Worm (Caenorhabditis elegans) whole organism, late embryonic: Measurements from ENCODE around the gene ceh-53.

ENCODE experiments used
- K09A11.1 ChIP-seq: sonication (generic microtip); optimal IDR thresholded peaks from 2 replicates; lab custom pipeline; 2017; ENCODE audit warnings: antibody characterized with exemption, mild to moderate bottlenecking, missing genetic modification characterization, missing compliant biosample characterization; ENCODE audit not compliant: insufficient read depth
- Y22D7AL.16 ChIP-seq: sonication (generic microtip); optimal IDR thresholded peaks from 2 replicates; lab custom pipeline; 2016; ENCODE audit warnings: missing genetic modification characterization, missing compliant biosample characterization
- ama-1 ChIP-seq: fragments of 150-350 bp; optimal IDR thresholded peaks from 2 replicates; lab custom pipeline; 2014
- ceh-18 ChIP-seq: sonication (generic microtip); optimal IDR thresholded peaks from 2 replicates; lab custom pipeline; 2016; ENCODE audit warnings: missing genetic modification characterization, missing compliant biosample characterization
- ceh-19 ChIP-seq: fragments of 200-800 bp; sonication (Bioruptor generic); optimal IDR thresholded peaks from 2 replicates; lab custom pipeline; 2018; ENCODE audit warnings: mild to moderate bottlenecking, missing genetic modification characterization, missing compliant biosample characterization
- ceh-2 ChIP-seq: sonication (generic microtip); optimal IDR thresholded peaks from 2 replicates; lab custom pipeline; 2016; ENCODE audit warnings: missing genotype, missing genetic modification characterization, missing compliant biosample characterization
- ceh-22 ChIP-seq: sonication (generic microtip); optimal IDR thresholded peaks from 2 replicates; lab custom pipeline; 2017; ENCODE audit warnings: missing biosample characterization, missing genetic modification characterization
- ceh-24 ChIP-seq: sonication (generic microtip); optimal IDR thresholded peaks from 2 replicates; lab custom pipeline; 2016; ENCODE audit warnings: mild to moderate bottlenecking, missing genetic modification characterization, missing compliant biosample characterization
- ceh-31 ChIP-seq: sonication (generic microtip); optimal IDR thresholded peaks from 2 replicates; lab custom pipeline; 2016; ENCODE audit warnings: missing genetic modification characterization, missing compliant biosample characterization
- ceh-48 ChIP-seq: sonication (generic microtip); optimal IDR thresholded peaks from 2 replicates; lab custom pipeline; 2016; ENCODE audit warnings: missing genetic modification characterization, inconsistent platforms, missing compliant biosample characterization
- ceh-6 ChIP-seq: fragments of 200-800 bp; sonication (Bioruptor generic); optimal IDR thresholded peaks from 2 replicates; lab custom pipeline; 2018; ENCODE audit warnings: mild to moderate bottlenecking, missing genetic modification characterization, missing compliant biosample characterization
- ceh-9 ChIP-seq: sonication (generic microtip); optimal IDR thresholded peaks from 2 replicates; lab custom pipeline; 2016; ENCODE audit warnings: mild to moderate bottlenecking, missing genetic modification characterization, inconsistent platforms, missing compliant biosample characterization
- dmd-4 ChIP-seq: sonication (generic microtip); optimal IDR thresholded peaks from 2 replicates; lab custom pipeline; 2016; ENCODE audit warnings: borderline replicate concordance, missing genetic modification characterization, missing compliant biosample characterization
- dve-1 ChIP-seq: sonication (generic microtip); optimal IDR thresholded peaks from 2 replicates; lab custom pipeline; 2017; ENCODE audit warnings: antibody characterized with exemption, mild to moderate bottlenecking, missing genetic modification characterization, missing compliant biosample characterization
- elt-2 ChIP-seq: sonication (generic microtip); optimal IDR thresholded peaks from 2 replicates; lab custom pipeline; 2016; ENCODE audit warnings: missing genetic modification reagents, missing genetic modification characterization, missing compliant biosample characterization
- elt-4 ChIP-seq: sonication (generic microtip); optimal IDR thresholded peaks from 2 replicates; lab custom pipeline; 2016; ENCODE audit warnings: missing genetic modification characterization, missing compliant biosample characterization
- ets-4 ChIP-seq: sonication (generic microtip); optimal IDR thresholded peaks from 2 replicates; lab custom pipeline; 2016; ENCODE audit warnings: missing genetic modification characterization, missing compliant biosample characterization
- fax-1 ChIP-seq: sonication (generic microtip); optimal IDR thresholded peaks from 2 replicates; lab custom pipeline; 2016; ENCODE audit warnings: missing genotype, missing genetic modification characterization, missing compliant biosample characterization
- fkh-10 ChIP-seq: fragments of 150-350 bp; optimal IDR thresholded peaks from 2 replicates; lab custom pipeline; 2014; ENCODE audit warnings: missing biosample characterization, missing genetic modification reagents, missing genetic modification characterization
- fkh-6 ChIP-seq: sonication (generic microtip); optimal IDR thresholded peaks from 2 replicates; lab custom pipeline; 2016; ENCODE audit warnings: missing genetic modification characterization, missing compliant biosample characterization
- gmeb-2 ChIP-seq: sonication (generic microtip); optimal IDR thresholded peaks from 2 replicates; lab custom pipeline; 2016; ENCODE audit warnings: missing genetic modification characterization, inconsistent platforms, missing compliant biosample characterization
- hlh-30 ChIP-seq: sonication (generic microtip); optimal IDR thresholded peaks from 2 replicates; lab custom pipeline; 2017; ENCODE audit warnings: antibody characterized with exemption, missing genetic modification characterization, missing compliant biosample characterization; ENCODE audit not compliant: insufficient read depth
- lim-6 ChIP-seq: sonication (generic microtip); optimal IDR thresholded peaks from 2 replicates; lab custom pipeline; 2016; ENCODE audit warnings: missing genetic modification characterization, missing compliant biosample characterization
- lin-11 ChIP-seq: fragments of 200-800 bp; sonication (Bioruptor generic); optimal IDR thresholded peaks from 2 replicates; lab custom pipeline; 2018; ENCODE audit warnings: mild to moderate bottlenecking, missing genetic modification characterization, missing compliant biosample characterization
- madf-2 ChIP-seq: sonication (generic microtip); optimal IDR thresholded peaks from 2 replicates; lab custom pipeline; 2017; ENCODE audit warnings: missing genetic modification characterization, missing compliant biosample characterization
- nhr-11 ChIP-seq: fragments of 150-350 bp; optimal IDR thresholded peaks from 2 replicates; lab custom pipeline; 2014; ENCODE audit warnings: missing biosample characterization, missing genetic modification characterization
- nhr-232 ChIP-seq: sonication (generic microtip); optimal IDR thresholded peaks from 2 replicates; lab custom pipeline; 2016; ENCODE audit warnings: missing genetic modification characterization, missing compliant biosample characterization
- odd-2 ChIP-seq: sonication (generic microtip); optimal IDR thresholded peaks from 2 replicates; lab custom pipeline; 2017; ENCODE audit warnings: antibody characterized with exemption, mild to moderate bottlenecking, missing genetic modification characterization, missing compliant biosample characterization
- pax-1 ChIP-seq: fragments of 150-350 bp; optimal IDR thresholded peaks from 2 replicates; lab custom pipeline; 2014; ENCODE audit warnings: missing biosample characterization, missing genetic modification characterization
- sdc-2 ChIP-seq: sonication (generic microtip); optimal IDR thresholded peaks from 2 replicates; lab custom pipeline; 2016; ENCODE audit warnings: missing genotype, missing genetic modification characterization, missing compliant biosample characterization
- sox-4 ChIP-seq: sonication (generic microtip); optimal IDR thresholded peaks from 2 replicates; lab custom pipeline; 2017; ENCODE audit warnings: mild to moderate bottlenecking, missing genetic modification characterization, inconsistent platforms, missing compliant biosample characterization
- tbx-2 ChIP-seq: sonication (generic microtip); optimal IDR thresholded peaks from 2 replicates; lab custom pipeline; 2016; ENCODE audit warnings: missing genetic modification characterization, missing compliant biosample characterization
- tbx-7 ChIP-seq: sonication (generic microtip); optimal IDR thresholded peaks from 2 replicates; lab custom pipeline; 2016; ENCODE audit warnings: missing genotype, missing genetic modification characterization, missing compliant biosample characterization
- ttx-3 ChIP-seq: sonication (generic microtip); optimal IDR thresholded peaks from 2 replicates; lab custom pipeline; 2016; ENCODE audit warnings: missing genetic modification reagents, missing genetic modification characterization, missing compliant biosample characterization
- unc-42 ChIP-seq: sonication (generic microtip); optimal IDR thresholded peaks from 2 replicates; lab custom pipeline; 2016; ENCODE audit warnings: missing genotype, missing genetic modification characterization, missing compliant biosample characterization
- unc-55 ChIP-seq: sonication (generic microtip); optimal IDR thresholded peaks from 2 replicates; lab custom pipeline; 2017; ENCODE audit warnings: missing biosample characterization, missing genetic modification reagents, missing genetic modification characterization
- zip-5 ChIP-seq: sonication (generic microtip); optimal IDR thresholded peaks from 2 replicates; lab custom pipeline; 2016; ENCODE audit warnings: missing genetic modification characterization, missing compliant biosample characterization

The ceh-53 gene

ce11 chrIV:3527878-3528277 lies 29.9 kb downstream of the ceh-53 start:
- TF ChIP-seq ceh-48 (tag; lab: Kevin White, UChicago) (peak; percentile 6), ceh-19 (GFP tag; lab: Kevin White, UChicago) (no peak), ama-1 (lab: Kevin White, UChicago) (no peak)

ce11 chrIV:3531535-3531934 lies 33.5 kb downstream of the ceh-53 start:
- TF ChIP-seq ceh-48 (tag; lab: Kevin White, UChicago) (peak; percentile 62), unc-42 (tag; lab: Kevin White, UChicago) (no peak), sox-4 (tag; lab: Kevin White, UChicago) (no peak)

ce11 chrIV:3532167-3532566 lies 34.2 kb downstream of the ceh-53 start, which contains the start of gene M57.1:
Gene M57.1 (plus strand): TSS chrIV:3532467.
- TF ChIP-seq hlh-30 (tag; lab: Kevin White, UChicago) (no peak), odd-2 (no peak), elt-4 (tag; lab: Kevin White, UChicago) (no peak), sdc-2 (no peak), zip-5 (tag; lab: Kevin White, UChicago) (no peak), fkh-6 (tag; lab: Kevin White, UChicago) (no peak)

- TF ChIP-seq gmeb-2 (no peak), unc-42 (tag; lab: Kevin White, UChicago) (peak; percentile 39), ceh-48 (tag; lab: Kevin White, UChicago) (peak; percentile 11), elt-4 (tag; lab: Kevin White, UChicago) (no peak)
These were observed 35.0 kb downstream of the ceh-53 start for ce11 chrIV:3532989-3533388.

- no peak for TF ChIP-seq Y22D7AL.16 (tag; lab: Kevin White, UChicago)
- TF ChIP-seq dve-1: no peak
- no peak for TF ChIP-seq ceh-6 (GFP tag; lab: Kevin White, UChicago)
- TF ChIP-seq hlh-30 (tag; lab: Kevin White, UChicago): no peak
- TF ChIP-seq fax-1 (tag; lab: Kevin White, UChicago): no peak
- TF ChIP-seq gmeb-2: no peak
- no peak for TF ChIP-seq elt-4 (tag; lab: Kevin White, UChicago)
- no peak for TF ChIP-seq lin-11 (tag; lab: Kevin White, UChicago)
- TF ChIP-seq ceh-9 (tag; lab: Kevin White, UChicago): no peak
- TF ChIP-seq unc-55 (GFP tag; lab: Kevin White, UChicago): no peak
- TF ChIP-seq lim-6 (tag; lab: Kevin White, UChicago): no peak
- no peak for TF ChIP-seq madf-2
- no peak for TF ChIP-seq dmd-4 (tag; lab: Kevin White, UChicago)
These were observed 41.2 kb downstream of the ceh-53 start for ce11 chrIV:3539253-3539652.

ce11 chrIV:3539872-3540271 lies 41.9 kb downstream of the ceh-53 start, which contains the start of gene B0212.3:
Gene B0212.3 (plus strand): TSS chrIV:3540172.
- TF ChIP-seq ceh-22 (no peak), ama-1 (lab: Kevin White, UChicago) (no peak), ceh-24 (tag; lab: Kevin White, UChicago) (no peak), nhr-11 (tag; lab: Kevin White, UChicago) (no peak), ceh-18 (no peak), ttx-3 (tag; lab: Kevin White, UChicago) (no peak), ceh-2 (no peak), pax-1 (tag; lab: Kevin White, UChicago) (no peak), madf-2 (no peak), nhr-232 (tag; lab: Kevin White, UChicago) (no peak), K09A11.1 (no peak), ceh-31 (tag; lab: Kevin White, UChicago) (no peak), tbx-2 (tag; lab: Kevin White, UChicago) (no peak), tbx-7 (tag; lab: Kevin White, UChicago) (no peak), elt-2 (no peak), ets-4 (tag; lab: Kevin White, UChicago) (no peak), fkh-10 (GFP tag; lab: Kevin White, UChicago) (no peak)
- TF ChIP-seq, all 69 proteins: peak for 0
